Worm (Caenorhabditis elegans) whole organism, L3 larva: Measurements from ENCODE around the gene srw-38.

Experiments
- ceh-82 ChIP-seq: fragments of 150-350 bp; optimal IDR thresholded peaks from 2 replicates; lab custom pipeline; 2014; ENCODE audit warnings: missing biosample characterization, missing genetic modification characterization
- mdl-1 ChIP-seq: fragments of 150-350 bp; optimal IDR thresholded peaks from 2 replicates; lab custom pipeline; 2014; ENCODE audit warnings: missing biosample characterization, missing genetic modification characterization

DNA sequence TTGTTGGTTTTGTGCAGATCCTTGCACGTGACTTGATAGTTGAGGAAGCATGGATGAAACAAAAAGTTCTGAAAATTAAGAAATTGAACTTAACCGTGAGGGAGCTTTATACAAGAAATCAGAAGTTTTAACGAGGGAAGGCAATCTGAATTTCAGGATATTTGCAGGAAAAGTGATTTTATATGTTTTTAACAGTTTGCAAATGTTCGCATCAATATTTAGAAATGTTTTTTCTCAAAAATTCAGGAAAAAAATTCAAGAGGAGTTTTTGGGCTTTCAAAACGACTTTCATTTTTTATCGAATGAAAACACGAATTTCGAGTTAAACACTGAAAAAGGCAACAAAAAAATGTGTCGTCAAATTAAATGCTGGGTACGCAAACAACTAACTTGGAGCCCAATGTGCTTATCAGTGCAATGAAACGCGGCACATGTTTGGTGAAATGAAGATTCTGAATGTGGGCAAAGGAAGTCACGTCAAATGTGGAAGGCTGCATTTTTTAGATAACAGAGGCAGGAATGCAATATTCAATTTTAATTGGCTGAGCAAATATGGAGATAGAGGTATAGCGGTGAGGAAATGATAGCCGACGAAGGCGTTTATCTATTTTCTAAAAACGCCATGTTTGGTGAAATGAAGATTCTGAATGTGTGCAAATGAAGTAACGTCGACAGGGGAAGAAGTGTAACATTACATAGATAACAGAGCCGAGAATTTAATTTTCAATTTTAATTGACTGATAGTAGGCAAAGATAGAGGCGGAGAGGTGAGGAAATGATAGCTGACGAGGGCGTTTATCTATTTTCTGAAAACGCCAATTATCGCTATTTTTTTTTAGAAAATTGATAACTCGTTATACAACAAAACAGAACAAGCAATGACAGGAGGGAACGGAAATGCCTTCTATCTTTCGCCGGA is 9.9 kb downstream of the srw-38 start, which contains the start of gene Y116F11B.6:
- no peak for TF ChIP-seq ceh-82 (tag; lab: Kevin White, UChicago)
- no peak for TF ChIP-seq mdl-1 (tag; lab: Kevin White, UChicago)
